Worm (Caenorhabditis elegans): Measurements from ENCODE around the gene spig-8.

DNA sequence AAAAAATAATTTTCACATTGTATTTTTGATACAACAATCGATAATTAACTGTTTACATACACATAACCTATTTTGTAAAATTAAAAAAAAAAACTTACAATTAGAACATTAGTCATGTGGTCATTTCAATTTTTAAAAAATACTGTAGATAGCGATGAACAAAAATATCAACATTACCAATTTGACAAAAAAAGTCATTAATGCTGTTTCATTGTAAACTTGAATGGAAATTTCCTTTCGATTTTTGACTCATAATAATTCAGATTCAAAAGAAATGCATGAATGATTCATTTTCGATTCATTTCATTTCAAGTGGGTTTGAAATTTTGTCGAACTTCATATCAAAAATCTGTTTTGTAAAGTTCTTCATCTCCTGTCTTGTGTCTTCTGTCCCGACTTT, 45.2 kb upstream of the spig-8 start, which contains the start of gene C33G8.2:
- TF ChIP-seq flt-1 (GFP tag; IDR thresholded peaks at IDR 0.05) (no peak), ztf-29 (GFP tag; IDR thresholded peaks at IDR 0.05) (no peak)

All from whole organism, midembryonic.